Worm (Caenorhabditis elegans) whole organism, early embryonic: ENCODE data around the gene srg-36.

Experiments used
- B0310.2 ChIP-seq: sonication (generic microtip); optimal IDR thresholded peaks from 2 replicates; lab custom pipeline; 2016; ENCODE audit warnings: mild to moderate bottlenecking, missing genetic modification characterization, missing compliant biosample characterization
- F13C5.2 ChIP-seq: sonication (generic microtip); optimal IDR thresholded peaks from 2 replicates; lab custom pipeline; 2017; ENCODE audit warnings: mild to moderate bottlenecking, missing genetic modification characterization, inconsistent platforms, missing compliant biosample characterization
- aly-1 ChIP-seq: sonication (generic microtip); optimal IDR thresholded peaks from 2 replicates; lab custom pipeline; 2016; ENCODE audit warnings: missing genetic modification characterization, missing compliant biosample characterization
- ama-1 ChIP-seq: fragments of 150-350 bp; optimal IDR thresholded peaks from 2 replicates; lab custom pipeline; 2014
- ceh-13 ChIP-seq: fragments of 200-800 bp; sonication (Bioruptor generic); optimal IDR thresholded peaks from 2 replicates; lab custom pipeline; 2018; ENCODE audit warnings: mild to moderate bottlenecking, missing genetic modification characterization, missing compliant biosample characterization
- ceh-36 ChIP-seq: sonication (generic microtip); optimal IDR thresholded peaks from 2 replicates; lab custom pipeline; 2016; ENCODE audit warnings: missing genetic modification characterization, inconsistent platforms, missing compliant biosample characterization
- ets-7 ChIP-seq: sonication (generic microtip); optimal IDR thresholded peaks from 2 replicates; lab custom pipeline; 2016; ENCODE audit warnings: missing genotype, missing genetic modification characterization, missing compliant biosample characterization
- flt-1 ChIP-seq: fragments of 200-800 bp; sonication (Bioruptor generic); IDR thresholded peaks from 2 replicates; pipeline ENCODE4 v1.3.6; 2022; ENCODE audit warnings: missing genetic modification characterization, missing compliant biosample characterization
- hmbx-1 ChIP-seq: sonication (generic microtip); optimal IDR thresholded peaks from 2 replicates; lab custom pipeline; 2016; ENCODE audit warnings: mild to moderate bottlenecking, missing genetic modification characterization, missing compliant biosample characterization
- hmg-4 ChIP-seq: fragments of 200-800 bp; sonication (Bioruptor generic); optimal IDR thresholded peaks from 2 replicates; lab custom pipeline; 2018; ENCODE audit warnings: mild to moderate bottlenecking, missing genetic modification characterization, missing compliant biosample characterization
- hnd-1 ChIP-seq: sonication (generic microtip); optimal IDR thresholded peaks from 2 replicates; lab custom pipeline; 2016; ENCODE audit warnings: missing genetic modification characterization, missing compliant biosample characterization
- pes-1 ChIP-seq: fragments of 200-800 bp; sonication (Bioruptor generic); IDR thresholded peaks from 2 replicates; pipeline ENCODE4 v1.3.6; 2022; ENCODE audit warnings: missing genetic modification reagents, missing genetic modification characterization, missing compliant biosample characterization
- scrt-1 ChIP-seq: fragments of 200-800 bp; sonication (Bioruptor generic); IDR thresholded peaks from 2 replicates; pipeline ENCODE4 v1.3.6; 2022; ENCODE audit warnings: missing genetic modification characterization, missing compliant biosample characterization
- sea-1 ChIP-seq: fragments of 200-800 bp; sonication (Bioruptor generic); conservative IDR thresholded peaks from 2 replicates; pipeline ENCODE4 v1.3.6; 2022; ENCODE audit warnings: missing genetic modification characterization, missing compliant biosample characterization
- tbx-11 ChIP-seq: fragments of 200-800 bp; sonication (Bioruptor generic); IDR thresholded peaks from 2 replicates; pipeline ENCODE4 v1.3.6; 2022; ENCODE audit warnings: missing genetic modification characterization, missing compliant biosample characterization
- tbx-37 ChIP-seq: fragments of 200-800 bp; sonication (Bioruptor generic); conservative IDR thresholded peaks from 2 replicates; pipeline ENCODE4 v1.3.6; 2022; ENCODE audit warnings: missing genetic modification reagents, missing genetic modification characterization, missing compliant biosample characterization
- tra-4 ChIP-seq: sonication (generic microtip); optimal IDR thresholded peaks from 2 replicates; lab custom pipeline; 2017; ENCODE audit warnings: missing genetic modification characterization, missing compliant biosample characterization

srg-36 gene

ce11 chrX:14234366-14234765 lies at the start of gene srg-36:
Gene srg-36 (minus strand): TSS chrX:14234466.
- TF ChIP-seq tra-4 (tag; lab: Kevin White, UChicago): no peak
- TF ChIP-seq ets-7 (tag; lab: Kevin White, UChicago): no peak
- no peak for TF ChIP-seq pes-1 (GFP tag; lab: Robert Waterston, UW)
- no peak for TF ChIP-seq sea-1 (GFP tag; lab: Robert Waterston, UW)
- TF ChIP-seq F13C5.2 (tag; lab: Kevin White, UChicago): no peak
- no peak for TF ChIP-seq aly-1 (tag; lab: Kevin White, UChicago)
- TF ChIP-seq hnd-1: no peak
- no peak for TF ChIP-seq flt-1 (GFP tag; lab: Robert Waterston, UW)
- TF ChIP-seq B0310.2 (tag; lab: Kevin White, UChicago): no peak
- no peak for TF ChIP-seq ceh-36
- no peak for TF ChIP-seq scrt-1 (GFP tag; lab: Robert Waterston, UW)
- no peak for TF ChIP-seq tbx-37 (GFP tag; lab: Robert Waterston, UW)
- no peak for TF ChIP-seq tbx-11 (GFP tag; lab: Robert Waterston, UW)
- no peak for TF ChIP-seq ceh-13
- no peak for TF ChIP-seq hmg-4 (GFP tag; lab: Kevin White, UChicago)
- no peak for TF ChIP-seq ama-1 (lab: Kevin White, UChicago)
- no peak for TF ChIP-seq hmbx-1 (tag; lab: Kevin White, UChicago)

ce11 chrX:14281526-14281925 lies 47.3 kb upstream of the srg-36 start, which contains the start of gene E02H4.2:
Gene E02H4.2 (minus strand): TSS chrX:14281626.
- TF ChIP-seq tbx-37 (GFP tag; lab: Robert Waterston, UW) (no peak), F13C5.2 (tag; lab: Kevin White, UChicago) (no peak), B0310.2 (tag; lab: Kevin White, UChicago) (no peak), sea-1 (GFP tag; lab: Robert Waterston, UW) (no peak), ceh-36 (no peak), scrt-1 (GFP tag; lab: Robert Waterston, UW) (no peak), ama-1 (lab: Kevin White, UChicago) (no peak), ets-7 (tag; lab: Kevin White, UChicago) (no peak)

DNA sequence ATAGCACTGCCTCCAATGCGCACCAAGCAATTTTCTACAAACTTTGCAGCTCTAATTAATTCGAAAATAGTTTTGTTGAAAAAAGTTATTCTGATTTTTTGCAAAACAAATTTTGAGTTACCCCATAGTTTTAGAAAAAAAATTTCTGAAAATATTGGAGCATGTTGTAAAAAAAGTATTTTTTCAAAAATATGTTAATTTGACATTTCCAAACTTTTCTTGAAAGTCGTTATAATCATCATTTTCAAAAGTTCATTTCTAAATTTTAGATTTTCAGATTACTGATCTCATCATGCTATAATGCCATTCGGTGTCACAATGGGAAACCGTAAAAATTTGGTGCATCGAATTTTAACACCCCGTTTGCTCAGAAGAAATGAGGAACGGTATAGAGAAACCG lies 33.5 kb upstream of the srg-36 start, which contains the start of gene del-1:
del-1 (plus strand) TSS at position 301 of the 400 bp plus-strand sequence.
- TF ChIP-seq sea-1 (GFP tag; lab: Robert Waterston, UW) (no peak), ceh-13 (no peak), F13C5.2 (tag; lab: Kevin White, UChicago) (no peak), pes-1 (GFP tag; lab: Robert Waterston, UW) (no peak), flt-1 (GFP tag; lab: Robert Waterston, UW) (no peak), B0310.2 (tag; lab: Kevin White, UChicago) (no peak), hmg-4 (GFP tag; lab: Kevin White, UChicago) (no peak), aly-1 (tag; lab: Kevin White, UChicago) (no peak), tra-4 (tag; lab: Kevin White, UChicago) (no peak), ets-7 (tag; lab: Kevin White, UChicago) (no peak), tbx-11 (GFP tag; lab: Robert Waterston, UW) (no peak), tbx-37 (GFP tag; lab: Robert Waterston, UW) (no peak)

ce11 chrX:14267170-14267569 lies 32.9 kb upstream of the srg-36 start:
- TF ChIP-seq ets-7 (tag; lab: Kevin White, UChicago) (no peak), tbx-11 (GFP tag; lab: Robert Waterston, UW) (no peak), ama-1 (lab: Kevin White, UChicago) (no peak), B0310.2 (tag; lab: Kevin White, UChicago) (no peak), ceh-36 (no peak), aly-1 (tag; lab: Kevin White, UChicago) (no peak), sea-1 (GFP tag; lab: Robert Waterston, UW) (no peak), tbx-37 (GFP tag; lab: Robert Waterston, UW) (no peak), flt-1 (GFP tag; lab: Robert Waterston, UW) (no peak), F13C5.2 (tag; lab: Kevin White, UChicago) (no peak), hmg-4 (GFP tag; lab: Kevin White, UChicago) (no peak), scrt-1 (GFP tag; lab: Robert Waterston, UW) (no peak), hmbx-1 (tag; lab: Kevin White, UChicago) (no peak), hnd-1 (no peak), pes-1 (GFP tag; lab: Robert Waterston, UW) (no peak), ceh-13 (no peak), tra-4 (tag; lab: Kevin White, UChicago) (no peak)

ce11 chrX:14263473-14263872 lies 29.2 kb upstream of the srg-36 start, which contains the start of gene E02H4.8:
Gene E02H4.8 (minus strand): TSS chrX:14263573.
- no peak for TF ChIP-seq hmbx-1 (tag; lab: Kevin White, UChicago)
- no peak for TF ChIP-seq scrt-1 (GFP tag; lab: Robert Waterston, UW)
- no peak for TF ChIP-seq sea-1 (GFP tag; lab: Robert Waterston, UW)
- TF ChIP-seq ets-7 (tag; lab: Kevin White, UChicago): no peak
- TF ChIP-seq F13C5.2 (tag; lab: Kevin White, UChicago): no peak
- TF ChIP-seq flt-1 (GFP tag; lab: Robert Waterston, UW): no peak
- TF ChIP-seq ceh-13: no peak
- TF ChIP-seq hmg-4 (GFP tag; lab: Kevin White, UChicago): no peak
- TF ChIP-seq aly-1 (tag; lab: Kevin White, UChicago): no peak
- no peak for TF ChIP-seq B0310.2 (tag; lab: Kevin White, UChicago)
- TF ChIP-seq pes-1 (GFP tag; lab: Robert Waterston, UW): no peak
- TF ChIP-seq ceh-36: no peak
- TF ChIP-seq tbx-37 (GFP tag; lab: Robert Waterston, UW): no peak
- no peak for TF ChIP-seq ama-1 (lab: Kevin White, UChicago)
- TF ChIP-seq hnd-1: no peak
- no peak for TF ChIP-seq tra-4 (tag; lab: Kevin White, UChicago)
- no peak for TF ChIP-seq tbx-11 (GFP tag; lab: Robert Waterston, UW)

- TF ChIP-seq ceh-13 (no peak), ama-1 (lab: Kevin White, UChicago) (no peak), ceh-36 (no peak), hnd-1 (no peak), tbx-37 (GFP tag; lab: Robert Waterston, UW) (no peak), hmbx-1 (tag; lab: Kevin White, UChicago) (no peak), flt-1 (GFP tag; lab: Robert Waterston, UW) (no peak), scrt-1 (GFP tag; lab: Robert Waterston, UW) (no peak), tra-4 (tag; lab: Kevin White, UChicago) (no peak), B0310.2 (tag; lab: Kevin White, UChicago) (no peak), F13C5.2 (tag; lab: Kevin White, UChicago) (no peak), sea-1 (GFP tag; lab: Robert Waterston, UW) (no peak), pes-1 (GFP tag; lab: Robert Waterston, UW) (no peak), aly-1 (tag; lab: Kevin White, UChicago) (no peak), hmg-4 (GFP tag; lab: Kevin White, UChicago) (no peak), tbx-11 (GFP tag; lab: Robert Waterston, UW) (no peak), ets-7 (tag; lab: Kevin White, UChicago) (no peak)
These were observed 23.4 kb upstream of the srg-36 start, which contains the start of gene E02H4.4 for ce11 chrX:14257661-14258060. Gene E02H4.4 (plus strand): TSS chrX:14257961.
